Worm (Caenorhabditis elegans) whole organism, L1 larva: ENCODE results near the gene copz-1.
A peak's percentile ranks its signal among the peaks of the same experiment; 100 is the strongest.

Experiments used
- C04F5.9 ChIP-seq: sonication (generic microtip); optimal IDR thresholded peaks from 2 replicates; lab custom pipeline; 2016; ENCODE audit warnings: missing genetic modification characterization, missing compliant biosample characterization
- F16B12.6 ChIP-seq: fragments of 150-350 bp; optimal IDR thresholded peaks from 2 replicates; lab custom pipeline; 2014; ENCODE audit warnings: missing biosample characterization, missing genetic modification characterization
- Y116A8C.19 ChIP-seq: sonication (generic microtip); optimal IDR thresholded peaks from 2 replicates; lab custom pipeline; 2016; ENCODE audit warnings: missing compliant biosample characterization, missing genetic modification characterization, borderline replicate concordance
- blmp-1 ChIP-seq: fragments of 150-350 bp; optimal IDR thresholded peaks from 2 replicates; lab custom pipeline; 2014; ENCODE audit warnings: missing biosample characterization, missing genetic modification characterization
- ceh-8 ChIP-seq: fragments of 200-800 bp; sonication (Bioruptor generic); optimal IDR thresholded peaks from 2 replicates; lab custom pipeline; 2018; ENCODE audit warnings: mild to moderate bottlenecking, missing genetic modification characterization, moderate library complexity, missing compliant biosample characterization
- ceh-82 ChIP-seq, 3 experiments: fragments of 150-350 bp in 1 of 3; sonication (generic microtip) in 2 of 3; optimal IDR thresholded peaks; 2 replicates each; lab custom pipeline; 2014 to 2017; ENCODE audit warnings: missing biosample characterization in 3 of 3, missing genetic modification characterization in 3 of 3
- ceh-90 ChIP-seq: sonication (generic microtip); optimal IDR thresholded peaks from 2 replicates; lab custom pipeline; 2016; ENCODE audit warnings: missing genetic modification characterization, missing compliant biosample characterization
- ces-1 ChIP-seq: fragments of 150-350 bp; optimal IDR thresholded peaks from 2 replicates; lab custom pipeline; 2014; ENCODE audit warnings: missing biosample characterization, missing genetic modification reagents, missing genetic modification characterization
- dsc-1 ChIP-seq: sonication (generic microtip); optimal IDR thresholded peaks from 2 replicates; lab custom pipeline; 2016; ENCODE audit warnings: mild to moderate bottlenecking, missing genetic modification characterization, missing compliant biosample characterization
- efl-1 ChIP-seq, 4 experiments: fragments of 150-350 bp; optimal IDR thresholded peaks in 3 of 4; peaks in 1 of 4; 1 replicate in 1 of 4; 2 replicates in 3 of 4; lab custom pipeline; 2014; ENCODE audit warnings: missing biosample characterization in 2 of 4, missing genetic modification characterization in 2 of 4, missing genetic modification reagents in 2 of 4
- elt-3 ChIP-seq, 6 experiments: fragments of 150-350 bp in 1 of 6; sonication (generic microtip); optimal IDR thresholded peaks; 2 replicates each; lab custom pipeline; 2017 to 2018; ENCODE audit warnings: missing biosample characterization in 6 of 6, missing genetic modification characterization in 6 of 6, inconsistent platforms in 1 of 6
- fkh-10 ChIP-seq: sonication (generic microtip); optimal IDR thresholded peaks from 2 replicates; lab custom pipeline; 2017; ENCODE audit warnings: missing biosample characterization, missing genetic modification reagents, missing genetic modification characterization
- grh-1 ChIP-seq: fragments of 200-800 bp; sonication (Bioruptor generic); IDR thresholded peaks from 2 replicates; pipeline ENCODE4 v1.3.6; 2022; ENCODE audit warnings: missing genetic modification reagents, missing genetic modification characterization, missing compliant biosample characterization
- hlh-4 ChIP-seq: sonication (generic microtip); optimal IDR thresholded peaks from 2 replicates; lab custom pipeline; 2016; ENCODE audit warnings: mild to moderate bottlenecking, missing genetic modification characterization, missing compliant biosample characterization
- jun-1 ChIP-seq: fragments of 150-350 bp; optimal IDR thresholded peaks from 2 replicates; lab custom pipeline; 2014; ENCODE audit warnings: missing biosample characterization, missing genetic modification reagents, missing genetic modification characterization
- lin-14 ChIP-seq: fragments of 200-800 bp; sonication (Bioruptor generic); optimal IDR thresholded peaks from 2 replicates; lab custom pipeline; 2018; ENCODE audit warnings: mild to moderate bottlenecking, missing genetic modification characterization, moderate library complexity, missing compliant biosample characterization
- lin-35 ChIP-seq, 2 experiments: fragments of 150-350 bp; optimal IDR thresholded peaks; 2 replicates each; lab custom pipeline; 2014; ENCODE audit warnings: missing biosample characterization in 2 of 2, missing genetic modification characterization in 2 of 2, missing genetic modification reagents in 2 of 2
- lin-39 ChIP-seq: fragments of 150-350 bp; optimal IDR thresholded peaks from 2 replicates; lab custom pipeline; 2014; ENCODE audit warnings: missing biosample characterization, missing genetic modification reagents, missing genetic modification characterization
- lir-3 ChIP-seq: sonication (generic microtip); optimal IDR thresholded peaks from 2 replicates; lab custom pipeline; 2016; ENCODE audit warnings: mild to moderate bottlenecking, missing genetic modification characterization, moderate library complexity, missing compliant biosample characterization; ENCODE audit not compliant: poor library complexity
- lsy-2 ChIP-seq, 2 experiments: fragments of 150-350 bp; optimal IDR thresholded peaks; 2 replicates each; lab custom pipeline; 2014; ENCODE audit warnings: missing biosample characterization in 2 of 2, missing genetic modification characterization in 2 of 2
- mab-9 ChIP-seq: fragments of 200-800 bp; sonication (Bioruptor generic); IDR thresholded peaks from 2 replicates; pipeline ENCODE4 v1.3.6; 2022; ENCODE audit warnings: missing genetic modification reagents, missing genetic modification characterization, missing compliant biosample characterization
- mdl-1 ChIP-seq, 2 experiments: fragments of 150-350 bp; optimal IDR thresholded peaks; 2 replicates each; lab custom pipeline; 2014 to 2017; ENCODE audit warnings: missing biosample characterization in 2 of 2, missing genetic modification characterization in 2 of 2, inconsistent platforms in 1 of 2
- mef-2 ChIP-seq: fragments of 150-350 bp; optimal IDR thresholded peaks from 2 replicates; lab custom pipeline; 2014; ENCODE audit warnings: missing biosample characterization, missing genetic modification characterization
- mep-1 ChIP-seq: fragments of 150-350 bp; optimal IDR thresholded peaks from 2 replicates; lab custom pipeline; 2014; ENCODE audit warnings: missing biosample characterization, missing genetic modification characterization
- nhr-11 ChIP-seq: fragments of 150-350 bp; optimal IDR thresholded peaks from 2 replicates; lab custom pipeline; 2014; ENCODE audit warnings: missing biosample characterization, missing genetic modification characterization
- nhr-19 ChIP-seq: fragments of 200-800 bp; sonication (Bioruptor generic); conservative IDR thresholded peaks from 2 replicates; pipeline ENCODE4 v1.3.6; 2022; ENCODE audit warnings: missing genetic modification characterization, missing compliant biosample characterization
- nhr-20 ChIP-seq: sonication (generic microtip); optimal IDR thresholded peaks from 2 replicates; lab custom pipeline; 2016; ENCODE audit warnings: mild to moderate bottlenecking, missing genetic modification characterization, missing compliant biosample characterization
- nhr-28 ChIP-seq: fragments of 150-350 bp; optimal IDR thresholded peaks from 2 replicates; lab custom pipeline; 2014; ENCODE audit warnings: missing biosample characterization, missing genetic modification characterization
- nhr-71 ChIP-seq: sonication (generic microtip); optimal IDR thresholded peaks from 2 replicates; lab custom pipeline; 2016; ENCODE audit warnings: mild to moderate bottlenecking, missing genetic modification characterization, moderate library complexity, missing compliant biosample characterization
- nhr-77 ChIP-seq: fragments of 150-350 bp; optimal IDR thresholded peaks from 2 replicates; lab custom pipeline; 2014; ENCODE audit warnings: missing biosample characterization, missing genetic modification characterization
- nhr-85 ChIP-seq: sonication (generic microtip); peaks from one replicate; lab custom pipeline; 2016; ENCODE audit warnings: missing genetic modification characterization, inconsistent platforms, missing compliant biosample characterization
- pag-3 ChIP-seq: sonication (generic microtip); optimal IDR thresholded peaks from 2 replicates; lab custom pipeline; 2017; ENCODE audit warnings: missing genetic modification characterization, mild to moderate bottlenecking, missing compliant biosample characterization, antibody characterized with exemption, borderline replicate concordance; ENCODE audit not compliant: insufficient read depth
- rnt-1 ChIP-seq: sonication (generic microtip); optimal IDR thresholded peaks from 2 replicates; lab custom pipeline; 2016; ENCODE audit warnings: mild to moderate bottlenecking, missing genetic modification characterization, moderate library complexity, missing compliant biosample characterization
- skn-1 ChIP-seq: fragments of 150-350 bp; optimal IDR thresholded peaks from 2 replicates; lab custom pipeline; 2014; ENCODE audit warnings: missing biosample characterization, missing genetic modification characterization
- snu-23 ChIP-seq: sonication (generic microtip); optimal IDR thresholded peaks from 2 replicates; lab custom pipeline; 2016; ENCODE audit warnings: missing genetic modification characterization, missing compliant biosample characterization
- sox-4 ChIP-seq: sonication (generic microtip); optimal IDR thresholded peaks from 2 replicates; lab custom pipeline; 2016; ENCODE audit warnings: missing genetic modification characterization, missing compliant biosample characterization
- unc-98 ChIP-seq: fragments of 200-800 bp; sonication (Bioruptor generic); IDR thresholded peaks from 2 replicates; pipeline ENCODE4 v1.3.6; 2022; ENCODE audit warnings: missing genetic modification characterization, missing compliant biosample characterization

Gene copz-1

ce11 chrII:10873631-10874030 is 952 bp downstream of the copz-1 start, which contains the start of gene orc-2:
Gene orc-2 (plus strand): TSS chrII:10873931.
- TF ChIP-seq Y116A8C.19 (tag; lab: Kevin White, UChicago) (no peak), grh-1 (GFP tag; lab: Robert Waterston, UW) (no peak), ceh-90 (tag; lab: Kevin White, UChicago) (no peak), nhr-77 (tag; lab: Kevin White, UChicago) (no peak), mef-2 (no peak), lir-3 (tag; lab: Kevin White, UChicago) (no peak), ceh-8 (GFP tag; lab: Kevin White, UChicago) (no peak), nhr-11 (tag; lab: Kevin White, UChicago) (no peak), nhr-85 (tag; lab: Kevin White, UChicago) (no peak)

- TF ChIP-seq mef-2 (no peak), dsc-1 (tag; lab: Kevin White, UChicago) (peak; percentile 69)
These were observed 7.9 kb downstream of the copz-1 start, which contains the start of gene lurp-1 for ce11 chrII:10880625-10881024. Gene lurp-1 (plus strand): TSS chrII:10880925.

- TF ChIP-seq hlh-4 (tag; lab: Kevin White, UChicago), result no peak
- TF ChIP-seq F16B12.6, result no peak
- no peak for TF ChIP-seq nhr-11 (tag; lab: Kevin White, UChicago)
- no peak for TF ChIP-seq ces-1
- TF ChIP-seq fkh-10 (GFP tag; lab: Kevin White, UChicago), result no peak
These were observed 11.7 kb downstream of the copz-1 start, which contains the start of gene egg-3 for ce11 chrII:10884396-10884795. Gene egg-3 (minus strand): TSS chrII:10884441.

- TF ChIP-seq C04F5.9 (tag; lab: Kevin White, UChicago), result no peak
- no peak for TF ChIP-seq jun-1
These were observed 12.6 kb downstream of the copz-1 start for ce11 chrII:10885250-10885649.

- TF ChIP-seq nhr-28 (no peak), nhr-85 (tag; lab: Kevin White, UChicago) (peak; percentile 53), blmp-1 (tag; lab: Kevin White, UChicago) (peak; percentile 12)
These were observed 13.3 kb downstream of the copz-1 start, which contains the start of gene F44F4.3 for ce11 chrII:10885868-10886514. Gene F44F4.3 (minus strand): TSS chrII:10885918.

- no peak for TF ChIP-seq efl-1 (optimal IDR thresholded peaks at IDR 0.05; lab: Kevin White, UChicago)
- TF ChIP-seq efl-1 (GFP tag; optimal IDR thresholded peaks at IDR 0.05 in 1 of 2; lab: Kevin White, UChicago), result peak in 1 of 2 experiments; percentile 53
- TF ChIP-seq mdl-1 (tag; optimal IDR thresholded peaks at IDR 0.05; lab: Kevin White, UChicago), result peak in 1 of 2 experiments; percentile 12
- peak in 1 of 6 experiments; percentile 57 for TF ChIP-seq elt-3 (tag; optimal IDR thresholded peaks at IDR 0.05; lab: Kevin White, UChicago)
- peak; percentile 74 for TF ChIP-seq lin-14 (GFP tag; lab: Kevin White, UChicago)
- TF ChIP-seq mab-9 (GFP tag; lab: Robert Waterston, UW), result no peak
- TF ChIP-seq nhr-20, result peak; percentile 49
- peak; percentile 83 for TF ChIP-seq nhr-85 (tag; lab: Kevin White, UChicago)
- TF ChIP-seq skn-1 (tag; lab: Kevin White, UChicago), result peak; percentile 31
- TF ChIP-seq lsy-2 (tag; optimal IDR thresholded peaks at IDR 0.05; lab: Kevin White, UChicago), result peak in 1 of 2 experiments; percentile 29
- no peak for TF ChIP-seq nhr-19 (GFP tag; lab: Robert Waterston, UW)
- no peak for TF ChIP-seq unc-98 (GFP tag; lab: Robert Waterston, UW)
- TF ChIP-seq nhr-71 (tag; lab: Kevin White, UChicago), result peak; percentile 27
- TF ChIP-seq mep-1 (tag; lab: Kevin White, UChicago), result peak; percentile 21
- TF ChIP-seq blmp-1 (tag; lab: Kevin White, UChicago), result peak; percentile 76
- TF ChIP-seq sox-4 (tag; lab: Kevin White, UChicago), result no peak
- TF ChIP-seq pag-3 (tag; lab: Kevin White, UChicago), result no peak
- TF ChIP-seq snu-23, result peak; percentile 41
- peak in 1 of 2 experiments; percentile 11 for TF ChIP-seq lin-35 (GFP tag; optimal IDR thresholded peaks at IDR 0.05; lab: Kevin White, UChicago)
- no peak for TF ChIP-seq rnt-1 (tag; lab: Kevin White, UChicago)
- no peak for TF ChIP-seq lin-39
- TF ChIP-seq ceh-82 (tag; optimal IDR thresholded peaks at IDR 0.05; lab: Kevin White, UChicago), result peak in 1 of 3 experiments; percentile 5
These were observed 14.4 kb downstream of the copz-1 start for ce11 chrII:10887097-10887496.
